Fruit fly (Drosophila melanogaster) S2 (cell line): ENCODE results near the gene ome.

Experiments used
- CG8478 ChIP-seq: fragments of >200 bp; optimal IDR thresholded peaks from 2 replicates; lab custom pipeline; 2018
- CTCF ChIP-seq, 2 experiments: fragments of >200 bp; optimal IDR thresholded peaks; 2 replicates each; lab custom pipeline; 2018

DNA sequence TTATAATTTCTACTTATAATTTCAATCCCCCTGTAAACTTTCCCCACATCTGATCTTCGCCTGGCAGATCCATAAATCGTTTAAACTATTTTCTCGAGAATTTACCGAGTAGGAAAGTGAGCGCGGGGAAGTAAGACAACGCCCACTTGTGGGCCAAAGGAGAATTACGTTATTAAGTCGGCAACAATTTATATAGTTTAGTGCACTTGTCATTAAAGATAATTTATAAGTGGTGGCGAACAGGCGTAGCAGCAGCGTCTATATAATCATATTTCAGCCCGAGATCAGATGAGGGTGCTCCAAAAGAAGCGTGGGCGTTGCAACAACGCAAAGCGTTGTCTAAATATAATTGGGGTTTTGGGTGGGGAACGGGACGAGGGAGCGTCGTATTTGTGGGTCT lies 17.9 kb upstream of the ome start:
- TF ChIP-seq CG8478 (lab: Kevin White, UChicago) (no peak), CTCF (optimal IDR thresholded peaks at IDR 0.05; lab: Kevin White, UChicago) (no peak)
